Worm (Caenorhabditis elegans) whole organism, L4 larva: ENCODE measurements around the gene str-177.

Experiments
- Y105C5A.15 ChIP-seq: fragments of 200-800 bp; sonication (Bioruptor generic); IDR thresholded peaks from 2 replicates; pipeline ENCODE4 v1.3.6; 2022; ENCODE audit warnings: missing genetic modification characterization, missing compliant biosample characterization
- ZK546.5 ChIP-seq, 2 experiments: sonication (generic microtip); optimal IDR thresholded peaks; 2 replicates each; lab custom pipeline; 2017; ENCODE audit warnings: missing biosample characterization in 2 of 2, missing genetic modification characterization in 2 of 2
- attf-4 ChIP-seq: sonication (generic microtip); optimal IDR thresholded peaks from 3 replicates; lab custom pipeline; 2017; ENCODE audit warnings: missing biosample characterization, missing genetic modification characterization
- daf-16 ChIP-seq, 3 experiments: sonication (generic microtip); optimal IDR thresholded peaks; 2 replicates each; lab custom pipeline; 2016 to 2017; ENCODE audit warnings: missing genetic modification characterization in 3 of 3, missing genetic modification reagents in 3 of 3, mild to moderate bottlenecking in 2 of 3, missing compliant biosample characterization in 2 of 3, missing biosample characterization in 1 of 3, moderate library complexity in 1 of 3
- egl-27 ChIP-seq: sonication (generic microtip); optimal IDR thresholded peaks from 3 replicates; lab custom pipeline; 2017; ENCODE audit warnings: missing biosample characterization, missing genetic modification reagents, missing genetic modification characterization
- fkh-10 ChIP-seq: fragments of 150-350 bp; optimal IDR thresholded peaks from 2 replicates; lab custom pipeline; 2014; ENCODE audit warnings: missing biosample characterization, missing genetic modification reagents, missing genetic modification characterization
- fos-1 ChIP-seq: fragments of 150-350 bp; optimal IDR thresholded peaks from 2 replicates; lab custom pipeline; 2014; ENCODE audit warnings: missing biosample characterization, missing genetic modification characterization
- lin-1 ChIP-seq: fragments of 200-800 bp; sonication (Bioruptor generic); IDR thresholded peaks from 2 replicates; pipeline ENCODE4 v1.3.6; 2022; ENCODE audit warnings: missing genetic modification reagents, missing genetic modification characterization, missing compliant biosample characterization
- madf-9 ChIP-seq: fragments of 200-800 bp; sonication (Bioruptor generic); conservative IDR thresholded peaks from 2 replicates; pipeline ENCODE4 v1.3.6; 2022; ENCODE audit warnings: missing genetic modification reagents, missing genetic modification characterization, missing compliant biosample characterization
- mdt-29 ChIP-seq: fragments of 200-800 bp; sonication (Bioruptor generic); IDR thresholded peaks from 2 replicates; pipeline ENCODE4 v1.3.6; 2022; ENCODE audit warnings: missing genetic modification reagents, missing genetic modification characterization, missing compliant biosample characterization
- nhr-102 ChIP-seq: sonication (generic microtip); optimal IDR thresholded peaks from 2 replicates; lab custom pipeline; 2016; ENCODE audit warnings: mild to moderate bottlenecking, missing genetic modification characterization, moderate library complexity, missing compliant biosample characterization
- skn-1 ChIP-seq: fragments of 150-350 bp; optimal IDR thresholded peaks from 2 replicates; lab custom pipeline; 2014; ENCODE audit warnings: missing biosample characterization, missing genetic modification characterization
- snpc-1.2 ChIP-seq: fragments of 200-800 bp; sonication (Bioruptor generic); IDR thresholded peaks from 2 replicates; pipeline ENCODE4 v1.3.6; 2022; ENCODE audit warnings: missing genetic modification reagents, missing genetic modification characterization, missing compliant biosample characterization
- tag-97 ChIP-seq: fragments of 200-800 bp; sonication (Bioruptor generic); IDR thresholded peaks from 2 replicates; pipeline ENCODE4 v1.3.6; 2022; ENCODE audit warnings: missing genetic modification characterization, missing compliant biosample characterization
- unc-39 ChIP-seq: sonication (generic microtip); optimal IDR thresholded peaks from 2 replicates; lab custom pipeline; 2017; ENCODE audit warnings: missing biosample characterization, missing genetic modification characterization

Gene str-177

ce11 chrV:9148151-9148550, 50.6 kb downstream of the str-177 start:
- TF ChIP-seq lin-1 (GFP tag; lab: Robert Waterston, UW) = no peak
- TF ChIP-seq egl-27 (tag; lab: Kevin White, UChicago) = no peak
- TF ChIP-seq Y105C5A.15 = no peak
- no peak for TF ChIP-seq fos-1
- TF ChIP-seq unc-39 (tag; lab: Kevin White, UChicago) = no peak
- no peak for TF ChIP-seq skn-1 (tag; lab: Kevin White, UChicago)
- TF ChIP-seq snpc-1.2 (GFP tag; lab: Robert Waterston, UW) = no peak
- TF ChIP-seq madf-9 (GFP tag; lab: Robert Waterston, UW) = no peak
- no peak for TF ChIP-seq daf-16 (GFP tag; optimal IDR thresholded peaks at IDR 0.05; lab: Kevin White, UChicago)
- TF ChIP-seq daf-16 (tag; optimal IDR thresholded peaks at IDR 0.05; lab: Kevin White, UChicago) = no peak
- TF ChIP-seq fkh-10 (GFP tag; lab: Kevin White, UChicago) = no peak
- no peak for TF ChIP-seq tag-97
- TF ChIP-seq mdt-29 = no peak
- no peak for TF ChIP-seq attf-4 (tag; lab: Kevin White, UChicago)
- TF ChIP-seq ZK546.5 (tag; optimal IDR thresholded peaks at IDR 0.05; lab: Kevin White, UChicago) = no peak
- TF ChIP-seq nhr-102 = no peak
- TF ChIP-seq, all 104 proteins: peak for 0
